Worm (Caenorhabditis elegans) whole organism, early embryonic: Measurements from ENCODE around the gene clp-7.

Experiments
- F13C5.2 ChIP-seq: sonication (generic microtip); optimal IDR thresholded peaks from 2 replicates; lab custom pipeline; 2017; ENCODE audit warnings: mild to moderate bottlenecking, missing genetic modification characterization, inconsistent platforms, missing compliant biosample characterization
- aly-1 ChIP-seq: sonication (generic microtip); optimal IDR thresholded peaks from 2 replicates; lab custom pipeline; 2016; ENCODE audit warnings: missing genetic modification characterization, missing compliant biosample characterization
- ama-1 ChIP-seq: fragments of 150-350 bp; optimal IDR thresholded peaks from 2 replicates; lab custom pipeline; 2014
- ceh-13 ChIP-seq: fragments of 200-800 bp; sonication (Bioruptor generic); optimal IDR thresholded peaks from 2 replicates; lab custom pipeline; 2018; ENCODE audit warnings: mild to moderate bottlenecking, missing genetic modification characterization, missing compliant biosample characterization
- ets-7 ChIP-seq: sonication (generic microtip); optimal IDR thresholded peaks from 2 replicates; lab custom pipeline; 2016; ENCODE audit warnings: missing genotype, missing genetic modification characterization, missing compliant biosample characterization
- hmbx-1 ChIP-seq: sonication (generic microtip); optimal IDR thresholded peaks from 2 replicates; lab custom pipeline; 2016; ENCODE audit warnings: mild to moderate bottlenecking, missing genetic modification characterization, missing compliant biosample characterization
- hnd-1 ChIP-seq: sonication (generic microtip); optimal IDR thresholded peaks from 2 replicates; lab custom pipeline; 2016; ENCODE audit warnings: missing genetic modification characterization, missing compliant biosample characterization
- pes-1 ChIP-seq: fragments of 200-800 bp; sonication (Bioruptor generic); IDR thresholded peaks from 2 replicates; pipeline ENCODE4 v1.3.6; 2022; ENCODE audit warnings: missing genetic modification reagents, missing genetic modification characterization, missing compliant biosample characterization
- scrt-1 ChIP-seq: fragments of 200-800 bp; sonication (Bioruptor generic); IDR thresholded peaks from 2 replicates; pipeline ENCODE4 v1.3.6; 2022; ENCODE audit warnings: missing genetic modification characterization, missing compliant biosample characterization
- sea-1 ChIP-seq: fragments of 200-800 bp; sonication (Bioruptor generic); conservative IDR thresholded peaks from 2 replicates; pipeline ENCODE4 v1.3.6; 2022; ENCODE audit warnings: missing genetic modification characterization, missing compliant biosample characterization
- tbx-11 ChIP-seq: fragments of 200-800 bp; sonication (Bioruptor generic); IDR thresholded peaks from 2 replicates; pipeline ENCODE4 v1.3.6; 2022; ENCODE audit warnings: missing genetic modification characterization, missing compliant biosample characterization
- tra-4 ChIP-seq: sonication (generic microtip); optimal IDR thresholded peaks from 2 replicates; lab custom pipeline; 2017; ENCODE audit warnings: missing genetic modification characterization, missing compliant biosample characterization

DNA sequence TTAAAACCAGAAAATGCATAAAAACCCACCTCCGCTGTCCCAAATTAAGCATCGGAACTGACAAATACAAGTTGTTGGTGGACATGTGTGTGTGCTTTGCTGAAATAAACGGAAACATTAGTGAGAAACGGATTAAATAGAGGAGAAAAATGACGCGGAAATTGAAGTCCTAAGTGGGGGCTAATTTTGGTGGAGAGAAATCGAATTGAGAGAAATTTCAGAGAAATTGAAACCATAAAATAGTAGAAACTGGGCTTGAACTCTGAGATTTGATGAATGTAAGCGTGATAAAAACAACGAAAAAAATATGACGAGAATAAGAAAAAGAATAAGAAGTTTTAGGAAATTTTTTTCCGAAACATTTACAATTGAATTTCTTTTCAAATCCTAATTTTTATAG is 29.2 kb upstream of the clp-7 start, which contains the start of gene Y77E11A.12:
- TF ChIP-seq ama-1 (no peak), scrt-1 (GFP tag; lab: Robert Waterston, UW) (no peak), pes-1 (GFP tag; lab: Robert Waterston, UW) (no peak), sea-1 (GFP tag; lab: Robert Waterston, UW) (no peak), hnd-1 (no peak), F13C5.2 (tag; lab: Kevin White, UChicago) (no peak), hmbx-1 (tag; lab: Kevin White, UChicago) (no peak), ets-7 (tag; lab: Kevin White, UChicago) (no peak), ceh-13 (no peak), tbx-11 (no peak), aly-1 (tag; lab: Kevin White, UChicago) (no peak), tra-4 (no peak)
